Worm (Caenorhabditis elegans) whole organism, young adult: ENCODE results near the gene K01H12.4.
A peak's percentile ranks its signal among the peaks of the same experiment; 100 is the strongest.

Experiments used
- B0336.3 ChIP-seq: fragments of 200-800 bp; sonication (Bioruptor generic); IDR thresholded peaks from 2 replicates; pipeline ENCODE4 v1.3.6; 2022; ENCODE audit warnings: missing genetic modification characterization, missing compliant biosample characterization
- C06A6.2 ChIP-seq: fragments of 200-800 bp; sonication (Bioruptor generic); conservative IDR thresholded peaks from 2 replicates; pipeline ENCODE4 v1.3.6; 2022; ENCODE audit warnings: missing genetic modification characterization, missing compliant biosample characterization
- C17E4.6 ChIP-seq: fragments of 200-800 bp; sonication (Bioruptor generic); IDR thresholded peaks from 2 replicates; pipeline ENCODE4 v1.3.6; 2022; ENCODE audit warnings: missing genetic modification reagents, missing genetic modification characterization, missing compliant biosample characterization
- D2030.7 ChIP-seq: fragments of 200-800 bp; sonication (Bioruptor generic); IDR thresholded peaks from 2 replicates; pipeline ENCODE4 v1.3.6; 2022; ENCODE audit warnings: missing genetic modification reagents, missing genetic modification characterization, missing compliant biosample characterization
- F23B12.7 ChIP-seq: sonication (generic microtip); optimal IDR thresholded peaks from 2 replicates; lab custom pipeline; 2017; ENCODE audit warnings: missing genetic modification characterization, mild to moderate bottlenecking, missing compliant biosample characterization, antibody characterized with exemption, moderate library complexity; ENCODE audit not compliant: insufficient read depth
- F33H1.4 ChIP-seq: fragments of 200-800 bp; sonication (Bioruptor generic); IDR thresholded peaks from 2 replicates; pipeline ENCODE4 v1.3.6; 2022; ENCODE audit warnings: missing genetic modification reagents, missing genetic modification characterization, missing compliant biosample characterization
- K11D2.4 ChIP-seq: fragments of 200-800 bp; sonication (Bioruptor generic); IDR thresholded peaks from 2 replicates; pipeline ENCODE4 v1.3.6; 2022; ENCODE audit warnings: missing genetic modification reagents, missing genetic modification characterization, missing compliant biosample characterization
- T07F8.4 ChIP-seq: sonication (generic microtip); optimal IDR thresholded peaks from 2 replicates; lab custom pipeline; 2016; ENCODE audit warnings: mild to moderate bottlenecking, missing genetic modification characterization, moderate library complexity, missing compliant biosample characterization
- Y53F4B.3 ChIP-seq: fragments of 200-800 bp; sonication (Bioruptor generic); IDR thresholded peaks from 2 replicates; pipeline ENCODE4 v1.3.6; 2022; ENCODE audit warnings: missing genetic modification reagents, missing genetic modification characterization, missing compliant biosample characterization
- Y56A3A.18 ChIP-seq: fragments of 200-800 bp; sonication (Bioruptor generic); IDR thresholded peaks from 2 replicates; pipeline ENCODE4 v1.3.6; 2022; ENCODE audit warnings: missing genetic modification reagents, missing genetic modification characterization, missing compliant biosample characterization
- Y67H2A.10 ChIP-seq: fragments of 200-800 bp; sonication (Bioruptor generic); conservative IDR thresholded peaks from 2 replicates; pipeline ENCODE4 v1.3.6; 2022; ENCODE audit warnings: missing genetic modification reagents, missing genetic modification characterization, missing compliant biosample characterization
- attf-5 ChIP-seq: fragments of 200-800 bp; sonication (Bioruptor generic); optimal IDR thresholded peaks from 2 replicates; lab custom pipeline; 2018; ENCODE audit warnings: mild to moderate bottlenecking, missing genetic modification characterization, missing compliant biosample characterization
- attf-6 ChIP-seq: fragments of 200-800 bp; sonication (Bioruptor generic); IDR thresholded peaks from 2 replicates; pipeline ENCODE4 v1.3.6; 2022; ENCODE audit warnings: missing genetic modification reagents, missing genetic modification characterization, missing compliant biosample characterization
- bed-1 ChIP-seq: fragments of 200-800 bp; sonication (Bioruptor generic); IDR thresholded peaks from 2 replicates; pipeline ENCODE4 v1.3.6; 2022; ENCODE audit warnings: missing genetic modification reagents, missing genetic modification characterization, missing compliant biosample characterization
- cebp-1 ChIP-seq, 2 experiments: fragments of 200-800 bp in 1 of 2; sonication (Bioruptor generic) in 1 of 2; sonication (generic microtip) in 1 of 2; IDR thresholded peaks in 1 of 2; optimal IDR thresholded peaks in 1 of 2; 2 replicates each; pipeline versions ENCODE4 v1.3.6 to Lab custom; 2017 to 2022; ENCODE audit warnings: missing compliant biosample characterization in 2 of 2, missing genetic modification characterization in 2 of 2, mild to moderate bottlenecking in 1 of 2, missing genetic modification reagents in 1 of 2, moderate library complexity in 1 of 2
- cebp-2 ChIP-seq: fragments of 200-800 bp; sonication (Bioruptor generic); IDR thresholded peaks from 2 replicates; pipeline ENCODE4 v1.3.6; 2022; ENCODE audit warnings: missing genetic modification characterization, missing compliant biosample characterization
- ceh-27 ChIP-seq: fragments of 200-800 bp; sonication (Bioruptor generic); optimal IDR thresholded peaks from 2 replicates; lab custom pipeline; 2018; ENCODE audit warnings: mild to moderate bottlenecking, missing genetic modification characterization, moderate library complexity, missing compliant biosample characterization
- ceh-79 ChIP-seq: sonication (generic microtip); optimal IDR thresholded peaks from 2 replicates; lab custom pipeline; 2017; ENCODE audit warnings: mild to moderate bottlenecking, missing genetic modification characterization, missing compliant biosample characterization
- chd-7 ChIP-seq: sonication (generic microtip); optimal IDR thresholded peaks from 2 replicates; lab custom pipeline; 2016; ENCODE audit warnings: mild to moderate bottlenecking, missing genetic modification characterization, moderate library complexity, missing compliant biosample characterization
- egl-18 ChIP-seq: fragments of 200-800 bp; sonication (Bioruptor generic); IDR thresholded peaks from 2 replicates; pipeline ENCODE4 v1.3.6; 2022; ENCODE audit warnings: missing genetic modification reagents, missing genetic modification characterization, missing compliant biosample characterization
- egrh-3 ChIP-seq: fragments of 200-800 bp; sonication (Bioruptor generic); IDR thresholded peaks from 2 replicates; pipeline ENCODE4 v1.3.6; 2022; ENCODE audit warnings: missing genetic modification reagents, missing genetic modification characterization, missing compliant biosample characterization
- ekl-4 ChIP-seq: fragments of 200-800 bp; sonication (Bioruptor generic); IDR thresholded peaks from 2 replicates; pipeline ENCODE4 v1.3.6; 2022; ENCODE audit warnings: missing genetic modification reagents, missing genetic modification characterization, missing compliant biosample characterization
- ets-4 ChIP-seq: fragments of 200-800 bp; sonication (Bioruptor generic); optimal IDR thresholded peaks from 2 replicates; lab custom pipeline; 2018; ENCODE audit warnings: mild to moderate bottlenecking, missing genetic modification characterization, missing compliant biosample characterization
- him-1 ChIP-seq: sonication (generic microtip); optimal IDR thresholded peaks from 2 replicates; lab custom pipeline; 2016; ENCODE audit warnings: missing genotype, missing genetic modification reagents, missing genetic modification characterization, missing compliant biosample characterization
- hmg-1.2 ChIP-seq: fragments of 200-800 bp; sonication (Bioruptor generic); IDR thresholded peaks from 2 replicates; pipeline ENCODE4 v1.3.6; 2022; ENCODE audit warnings: missing genetic modification reagents, missing genetic modification characterization, missing compliant biosample characterization
- let-526 ChIP-seq: fragments of 200-800 bp; sonication (Bioruptor generic); IDR thresholded peaks from 2 replicates; pipeline ENCODE4 v1.3.6; 2022; ENCODE audit warnings: missing genetic modification reagents, missing genetic modification characterization, missing compliant biosample characterization
- lin-26 ChIP-seq: fragments of 200-800 bp; sonication (Bioruptor generic); IDR thresholded peaks from 2 replicates; pipeline ENCODE4 v1.3.6; 2022; ENCODE audit warnings: missing genetic modification reagents, missing genetic modification characterization, missing compliant biosample characterization
- lin-35 ChIP-seq, 3 experiments: fragments of 150-350 bp in 2 of 3; sonication (generic microtip) in 1 of 3; optimal IDR thresholded peaks; 2 replicates each; lab custom pipeline; 2014 to 2018; ENCODE audit warnings: missing biosample characterization in 3 of 3, missing genetic modification characterization in 3 of 3, missing genetic modification reagents in 3 of 3
- lin-40 ChIP-seq: sonication (generic microtip); optimal IDR thresholded peaks from 2 replicates; lab custom pipeline; 2016; ENCODE audit warnings: missing genetic modification characterization, mild to moderate bottlenecking, missing compliant biosample characterization, missing genotype, missing genetic modification reagents
- lsl-1 ChIP-seq: fragments of 200-800 bp; sonication (Bioruptor generic); optimal IDR thresholded peaks from 2 replicates; lab custom pipeline; 2018; ENCODE audit warnings: mild to moderate bottlenecking, missing genetic modification characterization, moderate library complexity, missing compliant biosample characterization
- madf-3 ChIP-seq: fragments of 200-800 bp; sonication (Bioruptor generic); IDR thresholded peaks from 2 replicates; pipeline ENCODE4 v1.3.6; 2022; ENCODE audit warnings: missing genetic modification reagents, missing genetic modification characterization, missing compliant biosample characterization
- mcd-1 ChIP-seq: fragments of 200-800 bp; sonication (Bioruptor generic); IDR thresholded peaks from 2 replicates; pipeline ENCODE4 v1.3.6; 2022; ENCODE audit warnings: missing genetic modification reagents, missing genetic modification characterization, missing compliant biosample characterization
- mes-4 ChIP-seq: sonication (generic microtip); optimal IDR thresholded peaks from 2 replicates; lab custom pipeline; 2016; ENCODE audit warnings: missing genotype, missing genetic modification characterization, missing compliant biosample characterization
- nfyb-1 ChIP-seq: fragments of 200-800 bp; sonication (Bioruptor generic); IDR thresholded peaks from 2 replicates; pipeline ENCODE4 v1.3.6; 2022; ENCODE audit warnings: missing genetic modification reagents, missing genetic modification characterization, missing compliant biosample characterization
- nhr-120 ChIP-seq: fragments of 200-800 bp; sonication (Bioruptor generic); IDR thresholded peaks from 2 replicates; pipeline ENCODE4 v1.3.6; 2022; ENCODE audit warnings: missing genetic modification characterization, missing compliant biosample characterization
- nhr-179 ChIP-seq: sonication (generic microtip); optimal IDR thresholded peaks from 2 replicates; lab custom pipeline; 2016; ENCODE audit warnings: mild to moderate bottlenecking, missing genetic modification characterization, missing compliant biosample characterization
- nhr-27 ChIP-seq: fragments of 200-800 bp; sonication (Bioruptor generic); optimal IDR thresholded peaks from 2 replicates; lab custom pipeline; 2018; ENCODE audit warnings: mild to moderate bottlenecking, missing genetic modification characterization, moderate library complexity, missing compliant biosample characterization
- nhr-80 ChIP-seq: sonication (generic microtip); optimal IDR thresholded peaks from 2 replicates; lab custom pipeline; 2016; ENCODE audit warnings: missing genetic modification characterization, missing compliant biosample characterization
- pha-4 ChIP-seq: fragments of 150-350 bp; sonication (generic microtip); optimal IDR thresholded peaks from 2 replicates; lab custom pipeline; 2014; ENCODE audit warnings: missing biosample characterization, missing genetic modification reagents, missing genetic modification characterization
- rcor-1 ChIP-seq: fragments of 200-800 bp; sonication (Bioruptor generic); IDR thresholded peaks from 2 replicates; pipeline ENCODE4 v1.3.6; 2022; ENCODE audit warnings: missing genetic modification reagents, missing genetic modification characterization, missing compliant biosample characterization
- repo-1 ChIP-seq: sonication (generic microtip); optimal IDR thresholded peaks from 2 replicates; lab custom pipeline; 2017; ENCODE audit warnings: mild to moderate bottlenecking, missing genetic modification characterization, missing compliant biosample characterization
- sdz-38 ChIP-seq: sonication (generic microtip); optimal IDR thresholded peaks from 2 replicates; lab custom pipeline; 2016; ENCODE audit warnings: missing genotype, missing genetic modification characterization, missing compliant biosample characterization
- somi-1 ChIP-seq: fragments of 200-800 bp; sonication (Bioruptor generic); optimal IDR thresholded peaks from 2 replicates; lab custom pipeline; 2018; ENCODE audit warnings: mild to moderate bottlenecking, missing genetic modification characterization, missing compliant biosample characterization
- tlf-1 ChIP-seq: fragments of 200-800 bp; sonication (Bioruptor generic); optimal IDR thresholded peaks from 2 replicates; lab custom pipeline; 2018; ENCODE audit warnings: mild to moderate bottlenecking, missing genetic modification characterization, missing compliant biosample characterization
- ztf-26 ChIP-seq: sonication (generic microtip); optimal IDR thresholded peaks from 2 replicates; lab custom pipeline; 2017; ENCODE audit warnings: missing genetic modification characterization, missing compliant biosample characterization
- ztf-6 ChIP-seq: fragments of 200-800 bp; sonication (Bioruptor generic); IDR thresholded peaks from 2 replicates; pipeline ENCODE4 v1.3.6; 2022; ENCODE audit warnings: missing genetic modification reagents, missing genetic modification characterization, missing compliant biosample characterization

K01H12.4 gene

ce11 chrIV:9669969-9670368 is 42.9 kb upstream of the K01H12.4 start:
- no peak for TF ChIP-seq ceh-79
- peak; percentile 13 for TF ChIP-seq attf-5
- peak; percentile 31 for TF ChIP-seq somi-1 (GFP tag; lab: Kevin White, UChicago)
- no peak for TF ChIP-seq lsl-1
- no peak for TF ChIP-seq attf-6 (GFP tag; lab: Robert Waterston, UW)
- no peak for TF ChIP-seq sdz-38 (tag; lab: Kevin White, UChicago)
- no peak for TF ChIP-seq madf-3 (GFP tag; lab: Robert Waterston, UW)
- no peak for TF ChIP-seq pha-4 (tag; lab: Kevin White, UChicago)
- peak; percentile 12 for TF ChIP-seq ztf-26 (tag; lab: Kevin White, UChicago)
- no peak for TF ChIP-seq ets-4 (GFP tag; lab: Kevin White, UChicago)
- TF ChIP-seq nhr-179 (tag; lab: Kevin White, UChicago) = no peak
- no peak for TF ChIP-seq cebp-1 (GFP tag; IDR thresholded peaks at IDR 0.05; lab: Robert Waterston, UW)
- peak; percentile 36 for TF ChIP-seq cebp-1 (tag; optimal IDR thresholded peaks at IDR 0.05; lab: Kevin White, UChicago)
- no peak for TF ChIP-seq let-526 (GFP tag; lab: Robert Waterston, UW)
- no peak for TF ChIP-seq nhr-80 (tag; lab: Kevin White, UChicago)
- no peak for TF ChIP-seq nfyb-1 (GFP tag; lab: Robert Waterston, UW)
- TF ChIP-seq T07F8.4 (tag; lab: Kevin White, UChicago) = no peak
- no peak for TF ChIP-seq F33H1.4
- 0 out of 2 replicates have a peak, but pooled peaks have one; percentile 32 for TF ChIP-seq B0336.3
- TF ChIP-seq K11D2.4 = 0 out of 2 replicates have a peak, but pooled peaks have one; percentile 39
- no peak for TF ChIP-seq nhr-120 (GFP tag; lab: Robert Waterston, UW)
- no peak for TF ChIP-seq D2030.7 (GFP tag; lab: Robert Waterston, UW)
- TF ChIP-seq mes-4 (tag; lab: Kevin White, UChicago) = no peak
- TF ChIP-seq chd-7 = peak; percentile 55
- TF ChIP-seq ceh-27 (GFP tag; lab: Kevin White, UChicago) = peak; percentile 45
- TF ChIP-seq egl-18 (GFP tag; lab: Robert Waterston, UW) = 0 out of 2 replicates have a peak, but pooled peaks have one; percentile 4
- peak; percentile 64 for TF ChIP-seq hmg-1.2 (GFP tag; lab: Robert Waterston, UW)
- no peak for TF ChIP-seq ztf-6
- peak; percentile 37 for TF ChIP-seq lin-40 (tag; lab: Kevin White, UChicago)
- TF ChIP-seq mcd-1 (GFP tag; lab: Robert Waterston, UW) = 0 out of 2 replicates have a peak, but pooled peaks have one; percentile 17
- TF ChIP-seq lin-26 = peak; percentile 62; the same call in 1 of the 2 replicates
- TF ChIP-seq, all 124 proteins: peak for 13

- TF ChIP-seq ekl-4 (GFP tag; lab: Robert Waterston, UW) (no peak), him-1 (no peak), cebp-2 (GFP tag; lab: Robert Waterston, UW) (no peak), lsl-1 (no peak), rcor-1 (GFP tag; lab: Robert Waterston, UW) (no peak), pha-4 (tag; lab: Kevin White, UChicago) (peak; percentile 76), lin-40 (tag; lab: Kevin White, UChicago) (peak; percentile 67), C06A6.2 (GFP tag; lab: Robert Waterston, UW) (0 out of 2 replicates have a peak, but pooled peaks have one; percentile 46), F23B12.7 (tag; lab: Kevin White, UChicago) (peak; percentile 37), Y67H2A.10 (GFP tag; lab: Robert Waterston, UW) (no peak), bed-1 (no peak), Y56A3A.18 (no peak), cebp-1 (GFP tag; IDR thresholded peaks at IDR 0.05; lab: Robert Waterston, UW) (no peak), cebp-1 (tag; optimal IDR thresholded peaks at IDR 0.05; lab: Kevin White, UChicago) (peak; percentile 74), repo-1 (tag; lab: Kevin White, UChicago) (no peak), egrh-3 (no peak), mes-4 (tag; lab: Kevin White, UChicago) (no peak), nhr-27 (tag; lab: Kevin White, UChicago) (no peak), Y53F4B.3 (GFP tag; lab: Robert Waterston, UW) (no peak), nfyb-1 (GFP tag; lab: Robert Waterston, UW) (no peak), tlf-1 (GFP tag; lab: Kevin White, UChicago) (peak; percentile 20), lin-35 (GFP tag; optimal IDR thresholded peaks at IDR 0.05; lab: Kevin White, UChicago) (peak in 1 of 3 experiments; percentile 10), C17E4.6 (GFP tag; lab: Robert Waterston, UW) (no peak), egl-18 (GFP tag; lab: Robert Waterston, UW) (no peak), nhr-80 (tag; lab: Kevin White, UChicago) (peak; percentile 88), somi-1 (GFP tag; lab: Kevin White, UChicago) (peak; percentile 53)
Measured at ce11 chrIV:9671001-9671652, 41.8 kb upstream of the K01H12.4 start.
